Fruit fly (Drosophila melanogaster): ENCODE data around the gene hiro.

Gene hiro

dm6 chr3L:696404-697054 lies 8.8 kb upstream of the hiro start:
- TF ChIP-seq ttk (optimal IDR thresholded peaks at IDR 0.05): no peak

- no peak for TF ChIP-seq ttk (optimal IDR thresholded peaks at IDR 0.05)
- no peak for TF ChIP-seq h (optimal IDR thresholded peaks at IDR 0.05)
- TF ChIP-seq Myc (optimal IDR thresholded peaks at IDR 0.05): no peak
- TF ChIP-seq insv (optimal IDR thresholded peaks at IDR 0.05): no peak
- TF ChIP-seq psq (optimal IDR thresholded peaks at IDR 0.05): no peak
- TF ChIP-seq Sin3A (optimal IDR thresholded peaks at IDR 0.05): no peak
These were observed 7.8 kb upstream of the hiro start for dm6 chr3L:695510-695909.

DNA sequence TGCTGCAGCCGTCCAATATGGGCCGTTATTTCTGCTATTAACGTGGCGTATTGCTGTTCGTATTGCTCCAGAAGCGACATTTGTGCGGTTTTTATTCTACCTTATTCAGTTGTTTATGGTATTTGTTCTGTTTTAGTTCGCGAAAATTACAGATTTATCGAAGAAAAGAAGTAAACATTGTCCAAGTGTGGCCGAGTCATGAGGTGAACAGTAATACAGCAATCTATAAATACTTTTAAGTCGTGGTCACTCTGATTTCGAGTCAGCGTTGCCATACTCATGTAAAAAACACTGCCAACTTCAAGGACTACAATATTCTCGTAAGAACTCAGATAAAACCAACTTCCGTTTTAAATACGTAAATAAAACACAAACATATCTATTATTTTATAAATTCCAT lies 4.9 kb upstream of the hiro start, which contains the start of gene Vti1a:
Gene Vti1a (minus strand): TSS at position 221 of the 400 bp plus-strand sequence.
- TF ChIP-seq h (optimal IDR thresholded peaks at IDR 0.05) (no peak), ttk (optimal IDR thresholded peaks at IDR 0.05) (no peak), Sin3A (optimal IDR thresholded peaks at IDR 0.05) (no peak), Myc (optimal IDR thresholded peaks at IDR 0.05) (no peak), insv (optimal IDR thresholded peaks at IDR 0.05) (no peak), psq (optimal IDR thresholded peaks at IDR 0.05) (no peak)

- TF ChIP-seq Sin3A (optimal IDR thresholded peaks at IDR 0.05): no peak
- TF ChIP-seq insv (optimal IDR thresholded peaks at IDR 0.05): no peak
- no peak for TF ChIP-seq h (optimal IDR thresholded peaks at IDR 0.05)
- TF ChIP-seq ttk (optimal IDR thresholded peaks at IDR 0.05): no peak
- no peak for TF ChIP-seq Myc (optimal IDR thresholded peaks at IDR 0.05)
- TF ChIP-seq psq (optimal IDR thresholded peaks at IDR 0.05): no peak
These were observed 2.4 kb upstream of the hiro start, which contains the start of the genes CG32483 and RabX6 for dm6 chr3L:690031-690686. CG32483 (minus strand) TSS chr3L:690081. RabX6 (plus strand) TSS chr3L:690517.

- TF ChIP-seq psq (optimal IDR thresholded peaks at IDR 0.05) (no peak), insv (optimal IDR thresholded peaks at IDR 0.05) (no peak), ttk (optimal IDR thresholded peaks at IDR 0.05) (no peak), Myc (optimal IDR thresholded peaks at IDR 0.05) (no peak), h (optimal IDR thresholded peaks at IDR 0.05) (no peak), Sin3A (optimal IDR thresholded peaks at IDR 0.05) (no peak)
These were observed 2.3 kb downstream of the hiro start, which contains the start of gene ebd1 for dm6 chr3L:685441-685804. ebd1 (minus strand) TSS chr3L:685549.

DNA sequence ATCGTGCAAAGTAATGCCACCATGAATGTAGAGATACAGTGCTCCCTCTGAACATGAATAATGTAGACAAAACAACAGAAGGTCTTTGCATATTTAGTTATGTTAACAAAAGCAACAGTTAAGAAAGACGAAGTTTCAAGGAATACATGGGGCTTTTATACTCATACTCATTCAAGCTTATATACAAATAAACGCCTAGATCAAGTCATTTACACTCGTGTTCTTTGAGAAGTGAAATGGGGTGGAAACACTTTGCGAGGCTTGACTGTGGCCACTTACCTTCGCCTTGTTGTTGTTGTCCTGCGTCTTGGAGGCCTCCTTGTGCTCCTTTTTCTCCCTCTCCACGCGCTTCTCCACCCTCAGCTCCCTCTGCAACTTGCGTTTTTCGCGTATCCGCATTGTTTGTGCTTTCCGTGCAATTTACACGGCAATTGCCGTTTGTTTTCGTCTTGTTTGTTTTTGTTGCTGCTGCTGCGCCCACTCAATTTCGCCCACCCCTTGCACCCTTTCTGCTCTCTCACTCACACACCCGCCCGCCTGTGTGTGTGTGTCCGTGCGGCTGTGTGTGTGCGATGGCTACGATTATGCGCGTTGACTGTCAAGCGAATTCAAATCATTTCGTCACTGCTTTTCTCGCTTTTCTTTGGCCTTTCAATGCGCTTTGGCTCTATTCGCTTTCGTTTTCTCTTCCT lies 2.9 kb downstream of the hiro start:
- no peak for TF ChIP-seq Myc (optimal IDR thresholded peaks at IDR 0.05)
- TF ChIP-seq insv (optimal IDR thresholded peaks at IDR 0.05): no peak
- no peak for TF ChIP-seq psq (optimal IDR thresholded peaks at IDR 0.05)
- no peak for TF ChIP-seq Sin3A (optimal IDR thresholded peaks at IDR 0.05)
- TF ChIP-seq ttk (optimal IDR thresholded peaks at IDR 0.05): no peak
- TF ChIP-seq h (optimal IDR thresholded peaks at IDR 0.05): no peak

DNA sequence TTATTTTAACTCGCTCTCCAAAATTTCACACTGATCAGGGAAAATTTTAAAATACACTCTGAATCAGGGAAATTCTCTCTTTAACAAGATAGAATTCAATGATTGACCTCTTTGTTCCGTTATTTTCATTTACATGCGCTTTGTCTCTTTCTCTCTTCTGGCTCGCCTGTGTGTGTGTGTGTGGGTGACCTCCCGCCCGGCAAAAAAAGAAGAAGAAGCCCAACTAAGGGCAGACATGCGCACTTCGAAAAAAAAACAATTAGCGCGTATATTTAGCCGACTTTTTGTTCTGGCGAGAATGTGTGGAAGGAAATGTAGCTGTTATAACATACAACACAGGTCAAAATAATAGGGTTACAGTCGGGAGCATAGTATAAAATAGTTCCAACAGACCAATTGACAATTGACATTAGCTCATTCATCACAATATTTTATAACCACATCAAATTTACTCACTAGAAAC lies 5.3 kb downstream of the hiro start, which contains the start of gene CG3386:
Gene CG3386 (minus strand): TSS at position 51 of the 463 bp plus-strand sequence.
- TF ChIP-seq h (optimal IDR thresholded peaks at IDR 0.05) (no peak), insv (optimal IDR thresholded peaks at IDR 0.05) (no peak), ttk (optimal IDR thresholded peaks at IDR 0.05) (no peak), Myc (optimal IDR thresholded peaks at IDR 0.05) (no peak), Sin3A (optimal IDR thresholded peaks at IDR 0.05) (no peak), psq (optimal IDR thresholded peaks at IDR 0.05) (no peak)

DNA sequence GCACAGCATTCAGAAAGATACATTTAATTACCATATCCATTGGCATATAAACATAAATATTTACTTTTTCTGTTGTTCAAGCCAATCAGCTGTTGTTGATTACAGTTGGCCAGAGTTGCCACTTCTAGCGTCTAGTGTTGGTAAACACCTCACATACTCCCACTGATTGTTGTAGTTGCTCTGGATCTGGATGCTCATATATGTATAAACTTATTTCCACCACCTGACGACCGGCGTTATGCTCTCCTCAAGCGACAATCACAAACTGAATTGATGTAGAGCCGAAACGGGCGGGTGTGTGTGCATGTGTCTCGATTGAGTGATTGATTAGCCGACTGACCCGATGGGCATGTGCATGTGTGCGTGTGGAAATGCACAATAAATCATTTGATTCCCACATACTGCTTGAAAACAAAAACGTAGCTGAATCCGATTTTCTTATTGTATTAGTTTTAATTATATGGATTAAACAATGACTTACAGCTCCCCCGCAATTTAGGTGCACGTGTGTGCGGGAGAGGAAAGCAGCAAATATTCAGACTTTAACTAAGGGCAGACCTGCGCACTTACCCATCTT lies 5.9 kb downstream of the hiro start:
- no peak for TF ChIP-seq psq (optimal IDR thresholded peaks at IDR 0.05)
- TF ChIP-seq Sin3A (optimal IDR thresholded peaks at IDR 0.05): no peak
- TF ChIP-seq insv (optimal IDR thresholded peaks at IDR 0.05): no peak
- no peak for TF ChIP-seq ttk (optimal IDR thresholded peaks at IDR 0.05)
- no peak for TF ChIP-seq Myc (optimal IDR thresholded peaks at IDR 0.05)
- TF ChIP-seq h (optimal IDR thresholded peaks at IDR 0.05): no peak

DNA sequence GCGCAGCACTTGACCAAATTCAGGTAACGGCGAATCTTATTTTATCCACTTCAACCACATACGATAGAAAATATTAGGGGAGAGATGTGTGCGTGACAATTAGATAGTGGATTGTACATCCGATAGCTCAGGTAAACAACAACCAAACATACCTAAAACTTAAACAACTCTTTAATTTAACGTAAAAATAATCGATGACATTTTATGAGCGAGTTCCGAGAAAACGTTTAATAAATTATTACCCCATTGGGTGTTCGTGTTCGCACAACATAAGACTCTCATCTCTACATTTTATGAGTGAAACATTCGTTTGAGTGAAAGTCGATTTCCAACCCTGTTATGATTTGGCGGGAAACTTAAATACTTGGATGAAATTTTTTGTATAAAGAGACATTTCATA lies 7.5 kb downstream of the hiro start, which contains the start of gene CG17129:
Gene CG17129 (minus strand): TSS at position 69 of the 400 bp plus-strand sequence.
- no peak for TF ChIP-seq Myc (optimal IDR thresholded peaks at IDR 0.05)
- no peak for TF ChIP-seq psq (optimal IDR thresholded peaks at IDR 0.05)
- no peak for TF ChIP-seq Sin3A (optimal IDR thresholded peaks at IDR 0.05)
- TF ChIP-seq insv (optimal IDR thresholded peaks at IDR 0.05): no peak
- no peak for TF ChIP-seq h (optimal IDR thresholded peaks at IDR 0.05)
- TF ChIP-seq ttk (optimal IDR thresholded peaks at IDR 0.05): no peak

DNA sequence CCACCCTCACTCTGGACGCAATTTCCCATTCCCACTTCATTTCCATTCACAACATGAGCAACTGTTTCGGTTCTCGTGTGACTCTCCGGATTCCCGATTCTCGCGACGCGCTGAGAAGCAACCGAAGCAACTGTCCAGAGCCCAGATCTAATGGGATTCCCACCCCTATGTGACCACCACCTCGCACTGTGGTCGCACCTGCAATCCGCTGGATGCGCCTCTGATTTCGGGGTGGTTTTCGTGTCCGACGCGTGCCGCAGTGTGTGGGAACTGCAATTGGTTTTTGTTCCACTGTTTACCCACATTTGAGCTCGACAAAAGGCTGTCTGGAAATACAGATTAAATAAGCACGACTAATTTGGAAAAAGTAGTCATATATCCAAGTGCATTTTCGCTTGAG lies 11.9 kb downstream of the hiro start:
- TF ChIP-seq Myc (optimal IDR thresholded peaks at IDR 0.05): no peak
- TF ChIP-seq ttk (optimal IDR thresholded peaks at IDR 0.05): no peak
- TF ChIP-seq psq (optimal IDR thresholded peaks at IDR 0.05): no peak
- no peak for TF ChIP-seq Sin3A (optimal IDR thresholded peaks at IDR 0.05)

DNA sequence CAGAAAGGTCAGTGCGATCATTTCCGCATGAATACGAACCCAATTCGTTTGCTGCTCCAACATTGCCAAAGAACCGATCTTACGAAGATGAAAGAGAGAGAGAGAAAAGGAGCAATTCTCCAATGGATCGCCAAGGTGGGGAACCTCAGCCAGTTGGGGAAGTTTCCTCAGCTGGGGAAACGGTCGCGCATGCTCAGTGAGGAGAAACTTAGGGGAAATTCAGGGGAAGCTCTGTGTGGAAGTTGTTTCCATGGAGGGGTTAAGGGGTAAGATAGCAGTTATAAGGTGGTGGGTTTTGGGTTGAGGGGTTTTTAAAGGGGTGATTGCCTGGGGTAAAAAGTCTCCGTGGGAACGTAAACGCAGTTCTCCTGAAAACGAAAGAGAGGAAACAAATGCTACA lies 14.4 kb downstream of the hiro start:
- no peak for TF ChIP-seq psq (optimal IDR thresholded peaks at IDR 0.05)
- TF ChIP-seq insv (optimal IDR thresholded peaks at IDR 0.05): no peak
- no peak for TF ChIP-seq h (optimal IDR thresholded peaks at IDR 0.05)
- TF ChIP-seq ttk (optimal IDR thresholded peaks at IDR 0.05): no peak
- TF ChIP-seq Sin3A (optimal IDR thresholded peaks at IDR 0.05): no peak
- TF ChIP-seq Myc (optimal IDR thresholded peaks at IDR 0.05): no peak

DNA sequence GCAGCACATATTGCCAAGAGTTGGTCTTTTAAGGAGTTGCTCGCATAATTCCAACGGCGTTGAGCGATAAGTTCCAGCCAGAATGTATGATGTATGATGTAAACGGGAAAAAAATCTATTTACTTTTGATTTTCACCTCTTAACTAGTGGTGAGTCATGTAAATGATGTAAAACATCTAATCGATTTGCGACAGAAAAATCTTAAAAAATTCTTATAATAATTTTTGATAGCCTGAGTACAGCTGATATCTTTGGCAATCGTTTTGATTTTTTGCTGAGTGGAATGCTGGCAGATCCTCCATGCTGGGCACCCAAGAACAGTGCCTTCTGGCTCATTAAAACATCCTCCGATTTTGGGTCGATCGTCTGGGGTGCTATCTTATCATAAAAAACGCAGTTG lies 21.2 kb downstream of the hiro start:
- TF ChIP-seq Myc (optimal IDR thresholded peaks at IDR 0.05) (no peak), h (optimal IDR thresholded peaks at IDR 0.05) (no peak)
